Worm (Caenorhabditis elegans): ENCODE data around the gene slc-46A.

ce11 chrIV:5368860-5369259, 49.8 kb downstream of the slc-46A start:
- TF ChIP-seq nhr-11 (tag; optimal IDR thresholded peaks at IDR 0.05) = no peak
- TF ChIP-seq snpc-4 (tag; optimal IDR thresholded peaks at IDR 0.05) = no peak

All from whole organism, L1 larva.